Worm (Caenorhabditis elegans) whole organism, L4/young adult: Measurements from ENCODE around the gene Y20C6A.1.

ENCODE experiments used
- W03F9.2 ChIP-seq: fragments of 150-350 bp; optimal IDR thresholded peaks from 2 replicates; lab custom pipeline; 2014; ENCODE audit warnings: missing biosample characterization, missing genetic modification characterization
- dao-5 ChIP-seq: sonication (generic microtip); optimal IDR thresholded peaks from 2 replicates; lab custom pipeline; 2016; ENCODE audit warnings: missing genotype, missing genetic modification characterization, moderate library complexity, missing compliant biosample characterization
- him-1 ChIP-seq: sonication (generic microtip); optimal IDR thresholded peaks from 2 replicates; lab custom pipeline; 2016; ENCODE audit warnings: missing genotype, missing genetic modification reagents, missing genetic modification characterization, missing compliant biosample characterization

ce11 chrV:17339349-17339748 is 37.2 kb downstream of the Y20C6A.1 start:
- TF ChIP-seq W03F9.2 (tag; lab: Kevin White, UChicago), result no peak
- TF ChIP-seq dao-5 (tag; lab: Kevin White, UChicago), result no peak
- TF ChIP-seq him-1 (tag; lab: Kevin White, UChicago), result no peak
